Worm (Caenorhabditis elegans): ENCODE measurements around the gene klp-11.

DNA sequence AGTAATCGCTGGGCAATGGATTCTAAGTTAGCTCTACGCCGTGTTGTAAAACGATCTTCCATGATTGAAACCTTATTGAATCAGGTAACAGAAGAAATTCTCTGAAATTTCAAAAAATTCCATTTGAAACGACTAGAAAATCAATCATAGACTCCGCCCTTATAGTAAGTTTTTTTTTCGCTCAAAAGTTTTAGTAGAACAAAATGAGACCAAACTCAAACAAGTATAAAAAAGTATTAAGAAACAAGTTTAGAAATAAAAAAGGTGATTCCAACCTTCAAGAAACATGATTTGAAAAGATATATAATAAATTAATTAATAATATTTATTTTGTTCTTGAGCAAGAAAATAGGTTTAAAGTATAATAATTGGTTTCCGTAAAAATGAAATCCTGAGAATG lies 16.2 kb upstream of the klp-11 start, which contains the start of gene C33D9.6:
- no peak for TF ChIP-seq fos-1 (tag; optimal IDR thresholded peaks at IDR 0.05)
- no peak for TF ChIP-seq C34B4.2 (tag; optimal IDR thresholded peaks at IDR 0.05)
- no peak for TF ChIP-seq dpl-1 (GFP tag; optimal IDR thresholded peaks at IDR 0.05)
- TF ChIP-seq ceh-82 (tag; optimal IDR thresholded peaks at IDR 0.05) = no peak
- no peak for TF ChIP-seq isw-1 (GFP tag; IDR thresholded peaks at IDR 0.05)
- TF ChIP-seq ztf-11 (tag; optimal IDR thresholded peaks at IDR 0.05) = no peak
- no peak for TF ChIP-seq zag-1 (tag; optimal IDR thresholded peaks at IDR 0.05)
